Fruit fly (Drosophila melanogaster) whole organism, embryonic: ENCODE data around the gene CG33791.

Experiments
- Atf-2 ChIP-seq: fragments of 200-800 bp; sonication (Bioruptor generic); optimal IDR thresholded peaks from 2 replicates; lab custom pipeline; 2016; ENCODE audit warnings: missing biosample characterization, missing genetic modification characterization
- Bgb ChIP-seq: fragments of 200-800 bp; sonication (Bioruptor generic); IDR thresholded peaks from 2 replicates; pipeline ENCODE4 v1.3.6; 2022; ENCODE audit warnings: missing biosample characterization, missing genetic modification characterization; ENCODE audit not compliant: partially characterized antibody
- CG1024 ChIP-seq: fragments of 200-800 bp; sonication (Bioruptor generic); IDR thresholded peaks from 2 replicates; pipeline ENCODE4 v1.3.6; 2022; ENCODE audit warnings: missing biosample characterization, missing genetic modification characterization
- CG11085 ChIP-seq: fragments of 200-800 bp; sonication (Bioruptor generic); IDR thresholded peaks from 2 replicates; pipeline ENCODE4 v1.3.6; 2022; ENCODE audit warnings: missing biosample characterization, missing genetic modification characterization
- CG13123 ChIP-seq: fragments of 200-800 bp; sonication (Bioruptor generic); optimal IDR thresholded peaks from 2 replicates; lab custom pipeline; 2016; ENCODE audit warnings: missing biosample characterization, missing genetic modification characterization
- CG13624 ChIP-seq: fragments of 200-800 bp; sonication (Bioruptor generic); optimal IDR thresholded peaks from 2 replicates; lab custom pipeline; 2016; ENCODE audit warnings: missing biosample characterization, missing genetic modification characterization
- CG14014 ChIP-seq: fragments of 200-800 bp; sonication (Bioruptor generic); IDR thresholded peaks from 2 replicates; pipeline ENCODE4 v1.3.6; 2022; ENCODE audit warnings: missing biosample characterization, missing genetic modification characterization
- CG14710 ChIP-seq: fragments of 200-800 bp; sonication (Bioruptor generic); optimal IDR thresholded peaks from 3 replicates; lab custom pipeline; 2019; ENCODE audit warnings: missing biosample characterization, mild to moderate bottlenecking, missing genetic modification characterization, moderate library complexity
- CG17186 ChIP-seq: fragments of 200-800 bp; sonication (Bioruptor generic); optimal IDR thresholded peaks from 3 replicates; lab custom pipeline; 2017; ENCODE audit warnings: missing biosample characterization, missing genetic modification reagents, missing genetic modification characterization
- CG18262 ChIP-seq: fragments of 200-800 bp; optimal IDR thresholded peaks from 3 replicates; lab custom pipeline; 2019; ENCODE audit warnings: missing biosample characterization, mild to moderate bottlenecking, missing genetic modification characterization, moderate library complexity
- CG2712 ChIP-seq: fragments of 200-800 bp; optimal IDR thresholded peaks from 3 replicates; lab custom pipeline; 2019; ENCODE audit warnings: missing biosample characterization, mild to moderate bottlenecking, missing genetic modification characterization, moderate library complexity
- CG31224 ChIP-seq: fragments of 200-800 bp; sonication (Bioruptor generic); IDR thresholded peaks from 2 replicates; pipeline ENCODE4 v1.3.6; 2022; ENCODE audit warnings: missing biosample characterization, missing genetic modification characterization
- CG32532 ChIP-seq: fragments of 200-800 bp; sonication (Bioruptor generic); IDR thresholded peaks from 2 replicates; pipeline ENCODE4 v1.3.6; 2022; ENCODE audit warnings: missing biosample characterization, missing genetic modification characterization
- CG3407 ChIP-seq: fragments of 200-800 bp; sonication (Bioruptor generic); optimal IDR thresholded peaks from 2 replicates; lab custom pipeline; 2018; ENCODE audit warnings: missing biosample characterization, mild to moderate bottlenecking, missing genetic modification characterization
- CG34224 ChIP-seq: fragments of 200-800 bp; sonication (Bioruptor generic); IDR thresholded peaks from 3 replicates; pipeline ENCODE4 v1.3.6; 2022; ENCODE audit warnings: missing biosample characterization, missing genetic modification characterization; ENCODE audit not compliant: partially characterized antibody
- CG3847 ChIP-seq: fragments of 200-800 bp; sonication (Bioruptor generic); IDR thresholded peaks from 2 replicates; pipeline ENCODE4 v1.3.6; 2022; ENCODE audit warnings: missing biosample characterization, missing genetic modification characterization
- CG4282 ChIP-seq: fragments of 200-800 bp; sonication (Bioruptor generic); optimal IDR thresholded peaks from 2 replicates; lab custom pipeline; 2016; ENCODE audit warnings: missing biosample characterization, missing genetic modification characterization
- CG4328 ChIP-seq: fragments of 200-800 bp; sonication (Bioruptor generic); optimal IDR thresholded peaks from 3 replicates; lab custom pipeline; 2017; ENCODE audit warnings: missing biosample characterization, missing genetic modification reagents, missing genetic modification characterization
- CG4360 ChIP-seq: fragments of 200-800 bp; sonication (Bioruptor generic); IDR thresholded peaks from 2 replicates; pipeline ENCODE4 v1.3.6; 2022; ENCODE audit warnings: missing biosample characterization, missing genetic modification characterization
- CG4854 ChIP-seq: fragments of 200-800 bp; sonication (Bioruptor generic); optimal IDR thresholded peaks from 2 replicates; lab custom pipeline; 2016; ENCODE audit warnings: missing biosample characterization, missing genetic modification characterization, inconsistent platforms
- CG7357 ChIP-seq: fragments of 200-800 bp; sonication (Bioruptor generic); IDR thresholded peaks from 3 replicates; pipeline ENCODE4 v1.3.6; 2022; ENCODE audit warnings: missing biosample characterization, missing genetic modification characterization
- CG8281 ChIP-seq: fragments of 200-800 bp; sonication (Bioruptor generic); optimal IDR thresholded peaks from 2 replicates; lab custom pipeline; 2018; ENCODE audit warnings: missing biosample characterization, mild to moderate bottlenecking, missing genetic modification characterization, moderate library complexity
- CG8388 ChIP-seq: fragments of 200-800 bp; sonication (Bioruptor generic); optimal IDR thresholded peaks from 2 replicates; lab custom pipeline; 2019; ENCODE audit warnings: missing biosample characterization, mild to moderate bottlenecking, missing genetic modification characterization, moderate library complexity
- CHES-1-like ChIP-seq: fragments of 200-800 bp; sonication (Bioruptor generic); optimal IDR thresholded peaks from 2 replicates; lab custom pipeline; 2016; ENCODE audit warnings: missing biosample characterization, missing genetic modification characterization
- Dek ChIP-seq: fragments of 200-800 bp; sonication (Bioruptor generic); optimal IDR thresholded peaks from 3 replicates; lab custom pipeline; 2019; ENCODE audit warnings: missing biosample characterization, mild to moderate bottlenecking, missing genetic modification characterization, moderate library complexity
- Doc2 ChIP-seq: fragments of 200-800 bp; sonication (Bioruptor generic); IDR thresholded peaks from 2 replicates; pipeline ENCODE4 v1.3.6; 2022; ENCODE audit warnings: missing biosample characterization, missing genetic modification characterization
- Dref ChIP-seq: fragments of 200-800 bp; sonication (Bioruptor generic); IDR thresholded peaks from 2 replicates; pipeline ENCODE4 v1.3.6; 2022; ENCODE audit warnings: missing biosample characterization, missing genetic modification characterization
- H15 ChIP-seq: fragments of 200-800 bp; sonication (Bioruptor generic); IDR thresholded peaks from 3 replicates; pipeline ENCODE4 v1.3.6; 2022; ENCODE audit warnings: missing biosample characterization, missing genetic modification characterization
- HLH4C ChIP-seq: fragments of 200-800 bp; sonication (Bioruptor generic); IDR thresholded peaks from 3 replicates; pipeline ENCODE4 v1.3.6; 2022; ENCODE audit warnings: missing biosample characterization, missing genetic modification characterization; ENCODE audit not compliant: partially characterized antibody
- Lim3 ChIP-seq: fragments of 200-800 bp; sonication (Bioruptor generic); IDR thresholded peaks from 2 replicates; pipeline ENCODE4 v1.3.6; 2022; ENCODE audit warnings: missing biosample characterization, missing genetic modification characterization
- Mrtf ChIP-seq: fragments of 200-800 bp; sonication (Bioruptor generic); IDR thresholded peaks from 3 replicates; pipeline ENCODE4 v1.3.6; 2022; ENCODE audit warnings: missing biosample characterization, missing genetic modification characterization
- PHDP ChIP-seq: fragments of 200-800 bp; sonication (Bioruptor generic); optimal IDR thresholded peaks from 3 replicates; lab custom pipeline; 2018; ENCODE audit warnings: missing biosample characterization, mild to moderate bottlenecking, missing genetic modification characterization, moderate library complexity
- Pdp1 ChIP-seq, 2 experiments: fragments of 200-800 bp; sonication (Bioruptor generic); optimal IDR thresholded peaks; 3 replicates each; lab custom pipeline; 2016; ENCODE audit warnings: missing biosample characterization in 2 of 2, missing genetic modification characterization in 2 of 2, mild to moderate bottlenecking in 1 of 2, moderate library complexity in 1 of 2
- Scr ChIP-seq: fragments of 200-800 bp; sonication (Bioruptor generic); IDR thresholded peaks from 2 replicates; pipeline ENCODE4 v1.3.6; 2022; ENCODE audit warnings: missing biosample characterization, missing genetic modification characterization; ENCODE audit not compliant: partially characterized antibody
- ac ChIP-seq: fragments of 200-800 bp; sonication (Bioruptor generic); optimal IDR thresholded peaks from 3 replicates; lab custom pipeline; 2017; ENCODE audit warnings: missing biosample characterization, mild to moderate bottlenecking, missing genetic modification characterization
- aop ChIP-seq: fragments of 200-800 bp; sonication (Bioruptor generic); IDR thresholded peaks from 2 replicates; pipeline ENCODE4 v1.3.6; 2022; ENCODE audit warnings: missing biosample characterization, missing genetic modification characterization
- bsh ChIP-seq, 2 experiments: fragments of 200-800 bp; sonication (Bioruptor generic); optimal IDR thresholded peaks; 2 replicates each; lab custom pipeline; 2017 to 2018; ENCODE audit warnings: mild to moderate bottlenecking in 2 of 2, missing biosample characterization in 2 of 2, missing genetic modification characterization in 2 of 2, moderate library complexity in 1 of 2
- btn ChIP-seq: fragments of 200-800 bp; sonication (Bioruptor generic); optimal IDR thresholded peaks from 2 replicates; lab custom pipeline; 2016; ENCODE audit warnings: missing biosample characterization, missing genetic modification characterization
- chif ChIP-seq, 2 experiments: fragments of 200-800 bp; sonication (Bioruptor generic); optimal IDR thresholded peaks; 3 replicates each; lab custom pipeline; 2016; ENCODE audit warnings: missing biosample characterization in 2 of 2, missing genetic modification characterization in 2 of 2
- corto ChIP-seq: fragments of 200-800 bp; sonication (Bioruptor generic); optimal IDR thresholded peaks from 2 replicates; lab custom pipeline; 2016; ENCODE audit warnings: missing biosample characterization, mild to moderate bottlenecking, missing genetic modification characterization, moderate library complexity
- dati ChIP-seq: fragments of 200-800 bp; sonication (Bioruptor generic); IDR thresholded peaks from 2 replicates; pipeline ENCODE4 v1.3.6; 2022; ENCODE audit warnings: missing biosample characterization, missing genetic modification characterization
- en ChIP-seq: fragments of 200-800 bp; sonication (Bioruptor generic); optimal IDR thresholded peaks from 2 replicates; lab custom pipeline; 2016; ENCODE audit warnings: missing biosample characterization, missing genetic modification characterization
- fd102C ChIP-seq: fragments of 200-800 bp; sonication (Bioruptor generic); optimal IDR thresholded peaks from 2 replicates; lab custom pipeline; 2018; ENCODE audit warnings: missing biosample characterization, mild to moderate bottlenecking, missing genetic modification characterization, moderate library complexity
- fru ChIP-seq: fragments of >200 bp; optimal IDR thresholded peaks from 2 replicates; lab custom pipeline; 2017
- grn ChIP-seq: fragments of 200-800 bp; sonication (Bioruptor generic); optimal IDR thresholded peaks from 3 replicates; lab custom pipeline; 2017; ENCODE audit warnings: missing biosample characterization, missing genetic modification characterization
- gt ChIP-seq: fragments of 200-800 bp; sonication (Bioruptor generic); IDR thresholded peaks from 2 replicates; pipeline ENCODE4 v1.3.6; 2022; ENCODE audit warnings: missing biosample characterization, missing genetic modification characterization
- knrl ChIP-seq: fragments of 200-800 bp; sonication (Bioruptor generic); IDR thresholded peaks from 3 replicates; pipeline ENCODE4 v1.3.6; 2022; ENCODE audit warnings: missing biosample characterization, missing genetic modification characterization; ENCODE audit not compliant: partially characterized antibody
- psq ChIP-seq: fragments of 200-800 bp; sonication (Bioruptor generic); optimal IDR thresholded peaks from 2 replicates; lab custom pipeline; 2017; ENCODE audit warnings: missing biosample characterization, missing genetic modification characterization
- rib ChIP-seq: fragments of 200-800 bp; sonication (Bioruptor generic); IDR thresholded peaks from 2 replicates; pipeline ENCODE4 v1.3.6; 2022; ENCODE audit warnings: missing biosample characterization, missing genetic modification characterization
- zfh2 ChIP-seq: fragments of 200-800 bp; sonication (Bioruptor generic); optimal IDR thresholded peaks from 2 replicates; lab custom pipeline; 2016; ENCODE audit warnings: missing biosample characterization, missing genetic modification characterization

CG33791 gene

dm6 chr3L:1639185-1639812, 36.5 kb downstream of the CG33791 start, which contains the start of the genes Mettl2 and Bgb (continued):
- TF ChIP-seq gt (GFP tag; lab: Robert Waterston, UW) (no peak; the same call in 1 of the 2 replicates), CG13123 (GFP tag; lab: Kevin White, UChicago) (peak; percentile 50), dati (GFP tag; lab: Robert Waterston, UW) (no peak), btn (peak; percentile 29), knrl (GFP tag; lab: Robert Waterston, UW) (peak; percentile 87), CG8281 (tag; lab: Kevin White, UChicago) (no peak), CG14710 (tag; lab: Kevin White, UChicago) (peak; percentile 89), bsh (GFP tag; optimal IDR thresholded peaks at IDR 0.05; lab: Kevin White, UChicago) (peak in 1 of 2 experiments; percentile 67), psq (GFP tag; lab: Kevin White, UChicago) (peak; percentile 29), ac (no peak), Dref (GFP tag; lab: Robert Waterston, UW) (no peak), CG32532 (peak; percentile 83), CG4282 (GFP tag; lab: Kevin White, UChicago) (no peak), CG3407 (GFP tag; lab: Kevin White, UChicago) (peak; percentile 18), Lim3 (GFP tag; lab: Robert Waterston, UW) (no peak), aop (GFP tag; lab: Robert Waterston, UW) (no peak), CG8388 (GFP tag; lab: Kevin White, UChicago) (peak; percentile 60), Doc2 (GFP tag; lab: Robert Waterston, UW) (peak; percentile 57; the same call in 1 of the 2 replicates), fd102C (GFP tag; lab: Kevin White, UChicago) (no peak), PHDP (peak; percentile 57), CG1024 (GFP tag; lab: Robert Waterston, UW) (no peak), Mrtf (GFP tag; lab: Robert Waterston, UW) (peak; percentile 78), corto (GFP tag; lab: Kevin White, UChicago) (no peak), CG4360 (GFP tag; lab: Robert Waterston, UW) (peak; percentile 76), HLH4C (GFP tag; lab: Robert Waterston, UW) (peak; percentile 56; the same call in 2 of the 3 replicates), CG11085 (GFP tag; lab: Robert Waterston, UW) (peak; percentile 45; the same call in 1 of the 2 replicates), CG31224 (peak; percentile 72), Atf-2 (GFP tag; lab: Kevin White, UChicago) (peak; percentile 64), Dek (tag; lab: Kevin White, UChicago) (peak; percentile 61), Pdp1 (GFP tag; optimal IDR thresholded peaks at IDR 0.05; lab: Kevin White, UChicago) (peak in 1 of 2 experiments; percentile 90), CHES-1-like (GFP tag; lab: Kevin White, UChicago) (peak; percentile 80), CG17186 (GFP tag; lab: Kevin White, UChicago) (peak; percentile 53), grn (no peak), rib (GFP tag; lab: Robert Waterston, UW) (peak; percentile 46; the same call in 1 of the 2 replicates), CG2712 (tag; lab: Kevin White, UChicago) (peak; percentile 77), CG4854 (GFP tag; lab: Kevin White, UChicago) (no peak), CG13624 (GFP tag; lab: Kevin White, UChicago) (peak; percentile 78), CG7357 (GFP tag; lab: Robert Waterston, UW) (peak; percentile 75), CG4328 (peak; percentile 59), chif (GFP tag; optimal IDR thresholded peaks at IDR 0.05; lab: Kevin White, UChicago) (peak; percentile 70 to 84), zfh2 (peak; percentile 91), Scr (GFP tag; lab: Robert Waterston, UW) (peak; percentile 90), CG18262 (tag; lab: Kevin White, UChicago) (peak; percentile 72), H15 (GFP tag; lab: Robert Waterston, UW) (peak; percentile 85), CG34224 (GFP tag; lab: Robert Waterston, UW) (peak; percentile 70), fru (lab: Kevin White, UChicago) (no peak), en (GFP tag; lab: Kevin White, UChicago) (peak; percentile 53), CG3847 (peak; percentile 82), Bgb (GFP tag; lab: Robert Waterston, UW) (peak; percentile 88), CG14014 (GFP tag; lab: Robert Waterston, UW) (peak; percentile 75)
